Fruit fly (Drosophila melanogaster) whole organism, prepupa: Measurements from ENCODE around the gene rst.

Experiments
- CG10631 ChIP-seq: fragments of 200-800 bp; sonication (Bioruptor generic); optimal IDR thresholded peaks from 2 replicates; lab custom pipeline; 2016; ENCODE audit warnings: missing biosample characterization, missing genetic modification characterization
- CG10669 ChIP-seq: fragments of 200-800 bp; sonication (Bioruptor generic); optimal IDR thresholded peaks from 3 replicates; lab custom pipeline; 2018; ENCODE audit warnings: missing biosample characterization, mild to moderate bottlenecking, missing genetic modification characterization, moderate library complexity
- CG11762 ChIP-seq: fragments of 200-800 bp; sonication (Bioruptor generic); optimal IDR thresholded peaks from 3 replicates; lab custom pipeline; 2016; ENCODE audit warnings: missing biosample characterization, missing genetic modification characterization; ENCODE audit not compliant: insufficient read depth
- CG15336 ChIP-seq: fragments of 200-800 bp; sonication (Bioruptor generic); IDR thresholded peaks from 2 replicates; pipeline ENCODE4 v1.3.6; 2022; ENCODE audit warnings: missing biosample characterization, missing genetic modification characterization
- CG16779 ChIP-seq: fragments of 200-800 bp; sonication (Bioruptor generic); optimal IDR thresholded peaks from 3 replicates; lab custom pipeline; 2017; ENCODE audit warnings: missing biosample characterization, mild to moderate bottlenecking, missing genetic modification characterization
- CG3032 ChIP-seq: fragments of 200-800 bp; optimal IDR thresholded peaks from 2 replicates; lab custom pipeline; 2019; ENCODE audit warnings: missing biosample characterization, mild to moderate bottlenecking, missing genetic modification characterization, moderate library complexity
- CG31627 ChIP-seq: fragments of 200-800 bp; sonication (Bioruptor generic); optimal IDR thresholded peaks from 3 replicates; lab custom pipeline; 2016; ENCODE audit warnings: missing biosample characterization, missing genetic modification characterization
- CG32006 ChIP-seq: fragments of 200-800 bp; sonication (Bioruptor generic); optimal IDR thresholded peaks from 3 replicates; lab custom pipeline; 2017; ENCODE audit warnings: missing biosample characterization, mild to moderate bottlenecking, missing genetic modification characterization
- CG34406 ChIP-seq: fragments of 200-800 bp; sonication (Bioruptor generic); optimal IDR thresholded peaks from 3 replicates; lab custom pipeline; 2016; ENCODE audit warnings: missing biosample characterization, missing genetic modification characterization
- CG3919 ChIP-seq: fragments of 200-800 bp; sonication (Bioruptor generic); optimal IDR thresholded peaks from 3 replicates; lab custom pipeline; 2016; ENCODE audit warnings: missing biosample characterization, missing genetic modification characterization
- CG6276 ChIP-seq: fragments of 200-800 bp; sonication (Bioruptor generic); optimal IDR thresholded peaks from 2 replicates; lab custom pipeline; 2017; ENCODE audit warnings: missing biosample characterization, mild to moderate bottlenecking, missing genetic modification characterization
- CG6792 ChIP-seq: fragments of 200-800 bp; sonication (Bioruptor generic); optimal IDR thresholded peaks from 3 replicates; lab custom pipeline; 2016; ENCODE audit warnings: missing biosample characterization, missing genetic modification characterization
- CG6808 ChIP-seq: fragments of 200-800 bp; sonication (Bioruptor generic); optimal IDR thresholded peaks from 3 replicates; lab custom pipeline; 2017; ENCODE audit warnings: missing biosample characterization, missing genetic modification characterization, mild to moderate bottlenecking, moderate library complexity, missing genetic modification reagents
- CG6854 ChIP-seq: fragments of 200-800 bp; sonication (Bioruptor generic); optimal IDR thresholded peaks from 2 replicates; lab custom pipeline; 2017; ENCODE audit warnings: missing biosample characterization, mild to moderate bottlenecking, missing genetic modification characterization
- CG8119 ChIP-seq: fragments of 200-800 bp; sonication (Bioruptor generic); IDR thresholded peaks from 3 replicates; pipeline ENCODE4 v1.3.6; 2022; ENCODE audit warnings: missing biosample characterization, missing genetic modification characterization
- CG8319 ChIP-seq: fragments of 200-800 bp; sonication (Bioruptor generic); optimal IDR thresholded peaks from 3 replicates; lab custom pipeline; 2016; ENCODE audit warnings: missing biosample characterization, missing genetic modification characterization
- CG8632 ChIP-seq: fragments of 200-800 bp; sonication (Bioruptor generic); optimal IDR thresholded peaks from 3 replicates; lab custom pipeline; 2016; ENCODE audit warnings: missing biosample characterization, missing genetic modification characterization
- Eip75B ChIP-seq: fragments of 200-800 bp; sonication (Bioruptor generic); optimal IDR thresholded peaks from 3 replicates; lab custom pipeline; 2016; ENCODE audit warnings: missing biosample characterization, missing genetic modification characterization
- Eip78C ChIP-seq: fragments of 200-800 bp; sonication (Bioruptor generic); peaks from one replicate; lab custom pipeline; 2016; ENCODE audit warnings: missing biosample characterization, missing genetic modification characterization
- Eip93F ChIP-seq: fragments of 200-800 bp; sonication (Bioruptor generic); optimal IDR thresholded peaks from 2 replicates; lab custom pipeline; 2016; ENCODE audit warnings: missing biosample characterization, mild to moderate bottlenecking, missing genetic modification characterization
- Ets21C ChIP-seq: fragments of 200-800 bp; sonication (Bioruptor generic); optimal IDR thresholded peaks from 3 replicates; lab custom pipeline; 2016; ENCODE audit warnings: missing biosample characterization, missing genetic modification characterization
- Hr38 ChIP-seq: sonication (Bioruptor generic); optimal IDR thresholded peaks from 2 replicates; lab custom pipeline; 2016; ENCODE audit warnings: missing biosample characterization, missing genetic modification characterization
- Hr39 ChIP-seq: fragments of 200-800 bp; sonication (Bioruptor generic); optimal IDR thresholded peaks from 2 replicates; lab custom pipeline; 2016; ENCODE audit warnings: missing biosample characterization, missing genetic modification characterization
- Hr4 ChIP-seq: fragments of 200-800 bp; sonication (Bioruptor generic); optimal IDR thresholded peaks from 3 replicates; lab custom pipeline; 2016; ENCODE audit warnings: missing biosample characterization, missing genetic modification characterization
- Lpt ChIP-seq: fragments of 200-800 bp; sonication (Bioruptor generic); optimal IDR thresholded peaks from 3 replicates; lab custom pipeline; 2016; ENCODE audit warnings: missing biosample characterization, missing genetic modification characterization
- Met ChIP-seq: fragments of 200-800 bp; sonication (Bioruptor generic); optimal IDR thresholded peaks from 3 replicates; lab custom pipeline; 2016; ENCODE audit warnings: missing biosample characterization, missing genetic modification characterization
- OdsH ChIP-seq: fragments of 200-800 bp; sonication (Bioruptor generic); optimal IDR thresholded peaks from 3 replicates; lab custom pipeline; 2016; ENCODE audit warnings: missing biosample characterization, missing genetic modification characterization
- Smox ChIP-seq: fragments of 200-800 bp; sonication (Bioruptor generic); optimal IDR thresholded peaks from 3 replicates; lab custom pipeline; 2016; ENCODE audit warnings: missing biosample characterization, missing genetic modification characterization
- achi ChIP-seq: fragments of 200-800 bp; sonication (Bioruptor generic); optimal IDR thresholded peaks from 3 replicates; lab custom pipeline; 2016; ENCODE audit warnings: missing biosample characterization, missing genetic modification characterization
- acj6 ChIP-seq: fragments of 200-800 bp; sonication (Bioruptor generic); optimal IDR thresholded peaks from 3 replicates; lab custom pipeline; 2016; ENCODE audit warnings: missing biosample characterization, missing genetic modification characterization
- cyc ChIP-seq: fragments of 200-800 bp; sonication (Bioruptor generic); optimal IDR thresholded peaks from 3 replicates; lab custom pipeline; 2016; ENCODE audit warnings: missing biosample characterization, missing genetic modification characterization
- dac ChIP-seq: fragments of 200-800 bp; sonication (Bioruptor generic); optimal IDR thresholded peaks from 2 replicates; lab custom pipeline; 2017; ENCODE audit warnings: missing biosample characterization, mild to moderate bottlenecking, missing genetic modification characterization
- dsx ChIP-seq: fragments of 200-800 bp; optimal IDR thresholded peaks from 3 replicates; lab custom pipeline; 2019; ENCODE audit warnings: missing biosample characterization, mild to moderate bottlenecking, missing genetic modification characterization, moderate library complexity; ENCODE audit not compliant: poor library complexity, severe bottlenecking
- eg ChIP-seq: fragments of 200-800 bp; sonication (Bioruptor generic); IDR thresholded peaks from 3 replicates; pipeline ENCODE4 v1.3.6; 2022; ENCODE audit warnings: missing biosample characterization, missing genetic modification characterization
- esn ChIP-seq: fragments of 200-800 bp; sonication (Bioruptor generic); optimal IDR thresholded peaks from 2 replicates; lab custom pipeline; 2016; ENCODE audit warnings: missing biosample characterization, mild to moderate bottlenecking, missing genetic modification characterization, moderate library complexity
- lz ChIP-seq: fragments of 200-800 bp; sonication (Bioruptor generic); optimal IDR thresholded peaks from 3 replicates; lab custom pipeline; 2016; ENCODE audit warnings: missing biosample characterization, missing genetic modification characterization
- salr ChIP-seq, 2 experiments: fragments of 200-800 bp; sonication (Bioruptor generic); optimal IDR thresholded peaks; 3 replicates each; lab custom pipeline; 2016 to 2018; ENCODE audit warnings: missing biosample characterization in 2 of 2, missing genetic modification characterization in 2 of 2, mild to moderate bottlenecking in 1 of 2
- spab ChIP-seq: fragments of 200-800 bp; sonication (Bioruptor generic); optimal IDR thresholded peaks from 2 replicates; lab custom pipeline; 2017; ENCODE audit warnings: missing biosample characterization, mild to moderate bottlenecking, missing genetic modification characterization, missing genetic modification reagents
- ss ChIP-seq, 2 experiments: fragments of 200-800 bp; sonication (Bioruptor generic); optimal IDR thresholded peaks; 2 replicates in 1 of 2; 3 replicates in 1 of 2; lab custom pipeline; 2017 to 2018; ENCODE audit warnings: mild to moderate bottlenecking in 2 of 2, missing biosample characterization in 2 of 2, missing genetic modification characterization in 2 of 2, moderate library complexity in 1 of 2
- svp ChIP-seq: fragments of 200-800 bp; sonication (Bioruptor generic); peaks from one replicate; lab custom pipeline; 2016; ENCODE audit warnings: missing biosample characterization, missing genetic modification characterization
- topi ChIP-seq: fragments of 200-800 bp; sonication (Bioruptor generic); optimal IDR thresholded peaks from 3 replicates; lab custom pipeline; 2016; ENCODE audit warnings: missing biosample characterization, missing genetic modification characterization
- vri ChIP-seq: fragments of 200-800 bp; sonication (Bioruptor generic); optimal IDR thresholded peaks from 3 replicates; lab custom pipeline; 2016; ENCODE audit warnings: missing biosample characterization, mild to moderate bottlenecking, missing genetic modification characterization

The rst gene

DNA sequence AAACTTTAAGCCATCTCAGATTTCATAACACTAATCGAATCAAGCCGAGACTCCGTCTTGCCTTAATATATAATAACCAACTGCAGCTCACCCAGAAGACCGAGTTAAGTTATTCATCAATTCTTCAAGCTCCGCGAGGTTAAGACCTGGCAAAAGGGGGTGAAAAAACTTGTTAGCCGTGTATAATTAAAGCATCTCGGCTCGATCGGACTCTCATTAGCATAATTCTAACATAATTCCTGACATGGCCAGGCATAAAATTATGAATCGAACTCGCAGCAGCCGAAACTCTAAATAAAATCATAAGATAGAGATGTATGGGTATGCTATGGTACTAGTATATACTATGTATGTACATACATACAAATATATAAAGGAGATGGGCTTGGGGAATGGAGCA lies 10.5 kb downstream of the rst start:
- TF ChIP-seq vri (no peak), CG8319 (GFP tag; lab: Kevin White, UChicago) (no peak), eg (GFP tag; lab: Robert Waterston, UW) (no peak), CG3032 (tag; lab: Kevin White, UChicago) (no peak), Eip75B (GFP tag; lab: Kevin White, UChicago) (no peak), Eip93F (GFP tag; lab: Kevin White, UChicago) (no peak), achi (GFP tag; lab: Kevin White, UChicago) (no peak), Ets21C (GFP tag; lab: Kevin White, UChicago) (no peak), Hr38 (no peak), CG34406 (GFP tag; lab: Kevin White, UChicago) (no peak)
- TF ChIP-seq, all 60 proteins: peak for 0

DNA sequence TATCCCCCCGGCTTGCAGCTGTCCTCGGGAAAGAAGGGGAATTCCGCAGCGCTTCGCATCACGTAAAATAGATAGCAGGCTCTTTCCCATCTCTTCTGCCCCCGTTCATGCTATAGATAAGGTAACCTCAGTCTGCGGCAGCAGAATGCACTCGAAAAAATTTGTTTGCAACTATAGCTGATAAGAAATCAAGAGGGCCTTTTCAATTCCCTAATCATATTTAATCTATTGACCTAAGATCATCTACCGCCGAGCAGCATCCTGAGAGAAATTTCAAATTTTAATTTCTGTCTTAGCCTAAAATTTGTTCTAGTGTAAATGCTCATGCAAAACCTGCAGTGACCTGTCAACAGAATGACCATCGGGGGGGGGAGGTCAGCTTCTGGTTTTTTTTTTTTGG lies 17.0 kb downstream of the rst start:
- TF ChIP-seq Eip78C (GFP tag; lab: Kevin White, UChicago), result peak; percentile 54
- TF ChIP-seq svp (GFP tag; lab: Kevin White, UChicago), result peak; percentile 38
- TF ChIP-seq esn (GFP tag; lab: Kevin White, UChicago), result peak; percentile 3
- no peak for TF ChIP-seq CG6276 (GFP tag; lab: Kevin White, UChicago)
- peak; percentile 11 for TF ChIP-seq CG3919 (GFP tag; lab: Kevin White, UChicago)
- no peak for TF ChIP-seq CG10631 (GFP tag; lab: Kevin White, UChicago)
- TF ChIP-seq Met, result peak; percentile 17
- TF ChIP-seq Eip75B (GFP tag; lab: Kevin White, UChicago), result peak; percentile 8

DNA sequence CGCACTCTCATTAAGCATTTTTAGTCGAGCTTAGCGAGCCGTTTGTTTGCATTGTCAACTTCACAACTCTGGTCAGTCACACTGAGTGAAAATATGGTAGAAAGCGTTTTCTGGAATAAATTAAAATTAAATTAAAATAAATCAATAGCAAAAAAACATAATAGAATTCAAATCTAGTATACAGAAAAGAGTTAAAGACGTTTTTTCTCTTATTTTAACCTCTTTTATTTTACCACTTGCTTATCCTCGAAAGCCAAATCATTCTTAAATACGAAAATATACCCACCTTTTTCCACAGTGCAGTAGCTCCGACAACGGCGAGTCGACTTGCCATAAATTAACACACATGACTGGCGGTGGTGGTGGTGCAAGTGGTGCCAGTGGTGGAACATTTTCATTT lies 22.0 kb downstream of the rst start:
- TF ChIP-seq CG6276 (GFP tag; lab: Kevin White, UChicago), result no peak
- peak; percentile 3 for TF ChIP-seq CG8632
- TF ChIP-seq CG32006 (GFP tag; lab: Kevin White, UChicago), result peak; percentile 42
- peak; percentile 40 for TF ChIP-seq OdsH (GFP tag; lab: Kevin White, UChicago)
- no peak for TF ChIP-seq salr (GFP tag; optimal IDR thresholded peaks at IDR 0.05; lab: Kevin White, UChicago)
- TF ChIP-seq Ets21C (GFP tag; lab: Kevin White, UChicago), result peak; percentile 0
- no peak for TF ChIP-seq Lpt (GFP tag; lab: Kevin White, UChicago)
- peak; percentile 2 for TF ChIP-seq lz
- TF ChIP-seq Eip78C (GFP tag; lab: Kevin White, UChicago), result peak; percentile 82
- TF ChIP-seq cyc (GFP tag; lab: Kevin White, UChicago), result peak; percentile 9
- no peak for TF ChIP-seq dac
- TF ChIP-seq CG8319 (GFP tag; lab: Kevin White, UChicago), result no peak
- peak; percentile 21 for TF ChIP-seq CG31627
- TF ChIP-seq CG6854 (GFP tag; lab: Kevin White, UChicago), result no peak
- no peak for TF ChIP-seq eg (GFP tag; lab: Robert Waterston, UW)
- peak in 1 of 2 experiments; percentile 9 for TF ChIP-seq ss (GFP tag; optimal IDR thresholded peaks at IDR 0.05; lab: Kevin White, UChicago)
- no peak for TF ChIP-seq CG11762 (GFP tag; lab: Kevin White, UChicago)
- peak; percentile 40 for TF ChIP-seq esn (GFP tag; lab: Kevin White, UChicago)
- peak; percentile 22 for TF ChIP-seq topi (GFP tag; lab: Kevin White, UChicago)
- 0 out of 2 replicates have a peak, but pooled peaks have one; percentile 24 for TF ChIP-seq CG15336 (GFP tag; lab: Robert Waterston, UW)
- peak; percentile 12 for TF ChIP-seq achi (GFP tag; lab: Kevin White, UChicago)
- peak; percentile 0 for TF ChIP-seq CG10631 (GFP tag; lab: Kevin White, UChicago)
- TF ChIP-seq CG6808 (GFP tag; lab: Kevin White, UChicago), result no peak
- peak; percentile 47; the same call in 1 of the 3 replicates for TF ChIP-seq CG8119 (GFP tag; lab: Robert Waterston, UW)
- TF ChIP-seq svp (GFP tag; lab: Kevin White, UChicago), result peak; percentile 71
- peak; percentile 9 for TF ChIP-seq CG10669
- TF ChIP-seq Hr4 (GFP tag; lab: Kevin White, UChicago), result peak; percentile 18
- TF ChIP-seq acj6, result peak; percentile 9
- TF ChIP-seq Hr38, result no peak
- no peak for TF ChIP-seq dsx (GFP tag; lab: Kevin White, UChicago)
- peak; percentile 6 for TF ChIP-seq Met
- no peak for TF ChIP-seq Hr39 (GFP tag; lab: Kevin White, UChicago)
- TF ChIP-seq spab, result no peak
- no peak for TF ChIP-seq CG6792
- TF ChIP-seq CG3919 (GFP tag; lab: Kevin White, UChicago), result no peak
- peak; percentile 14 for TF ChIP-seq Smox (GFP tag; lab: Kevin White, UChicago)
- no peak for TF ChIP-seq CG16779 (tag; lab: Kevin White, UChicago)
